Fruit fly (Drosophila melanogaster): ENCODE results near the gene Myb.
A peak's percentile ranks its signal among the peaks of the same experiment; 100 is the strongest.

Myb gene

DNA sequence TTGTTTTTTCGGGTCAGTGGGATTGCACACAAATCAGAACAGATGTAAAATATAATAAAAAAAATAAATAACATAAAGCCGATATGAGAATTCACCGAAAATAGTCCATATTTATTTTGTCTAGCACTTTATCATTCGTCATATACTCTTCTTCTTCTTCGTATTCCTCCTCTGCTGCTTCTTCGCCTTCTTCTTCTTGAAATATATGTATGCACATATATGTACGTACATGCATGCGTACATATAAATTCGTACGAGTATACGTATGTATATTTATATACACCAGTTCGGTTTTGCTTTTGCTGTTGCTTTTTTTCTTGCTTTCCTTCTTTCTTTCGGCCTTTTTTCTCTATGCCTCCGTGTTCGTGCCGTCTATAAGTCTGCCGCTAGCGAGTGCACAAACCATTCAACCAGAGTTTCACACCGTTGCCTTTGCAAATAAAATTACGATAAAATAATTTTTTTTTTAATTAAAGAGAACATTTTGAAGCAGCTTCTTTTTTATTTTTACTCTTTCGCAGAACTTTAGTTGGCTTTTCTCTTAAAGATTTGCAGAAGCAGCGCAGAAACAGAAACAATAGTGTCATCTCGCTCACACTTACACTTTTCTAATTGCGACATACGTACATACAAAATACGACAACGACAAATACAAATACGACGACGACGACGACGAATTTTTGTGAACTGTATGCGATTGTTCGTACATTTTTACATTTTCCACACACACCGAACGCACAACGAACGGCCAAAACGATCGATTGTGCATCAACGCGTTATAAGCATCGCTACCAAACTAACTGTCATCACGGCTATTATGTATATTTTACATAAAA lies 29.0 kb upstream of the Myb start (continued):
- TF ChIP-seq peb (GFP tag; IDR thresholded peaks at IDR 0.05) (no peak), CG12071 (GFP tag; optimal IDR thresholded peaks at IDR 0.05) (no peak), CG9797 (GFP tag; optimal IDR thresholded peaks at IDR 0.05) (no peak), hkb (optimal IDR thresholded peaks at IDR 0.05) (no peak), hkb (GFP tag; IDR thresholded peaks at IDR 0.05) (no peak), sim (GFP tag; IDR thresholded peaks at IDR 0.05) (no peak), tin (GFP tag; optimal IDR thresholded peaks at IDR 0.05) (no peak), ap (GFP tag; IDR thresholded peaks at IDR 0.05) (no peak), CG17612 (GFP tag; IDR thresholded peaks at IDR 0.05) (no peak), ara (GFP tag; IDR thresholded peaks at IDR 0.05) (no peak), CG32532 (GFP tag; IDR thresholded peaks at IDR 0.05) (no peak), YL-1 (GFP tag; optimal IDR thresholded peaks at IDR 0.05) (peak; percentile 84), CG1603 (tag; optimal IDR thresholded peaks at IDR 0.05) (no peak), chm (GFP tag; IDR thresholded peaks at IDR 0.05) (no peak), CG33557 (GFP tag; optimal IDR thresholded peaks at IDR 0.05) (peak; percentile 30), CG10565 (GFP tag; optimal IDR thresholded peaks at IDR 0.05) (no peak), salm (tag; optimal IDR thresholded peaks at IDR 0.05) (no peak), CG2199 (GFP tag; IDR thresholded peaks at IDR 0.05) (0 out of 3 replicates have a peak, but pooled peaks have one; percentile 62), knrl (GFP tag; IDR thresholded peaks at IDR 0.05; ENCODE audit: partially characterized antibody) (no peak), sna (GFP tag; IDR thresholded peaks at IDR 0.05; ENCODE audit: partially characterized antibody) (no peak), Hmx (GFP tag; optimal IDR thresholded peaks at IDR 0.05) (no peak), fru (optimal IDR thresholded peaks at IDR 0.05) (no peak), D19B (GFP tag; optimal IDR thresholded peaks at IDR 0.05) (no peak), klu (GFP tag; IDR thresholded peaks at IDR 0.05) (no peak), eve (GFP tag; optimal IDR thresholded peaks at IDR 0.05) (no peak), GATAe (GFP tag; conservative IDR thresholded peaks at IDR 0.05) (no peak), CG8359 (GFP tag; optimal IDR thresholded peaks at IDR 0.05; ENCODE audit: borderline replicate concordance) (no peak), bsh (GFP tag; optimal IDR thresholded peaks at IDR 0.05) (peak in 1 of 2 experiments; percentile 95), HmgZ (tag; optimal IDR thresholded peaks at IDR 0.05) (peak; percentile 50), Camta (GFP tag; optimal IDR thresholded peaks at IDR 0.05) (no peak), CG12659 (GFP tag; optimal IDR thresholded peaks at IDR 0.05) (no peak), Oaz (GFP tag; IDR thresholded peaks at IDR 0.05) (no peak), CG8281 (tag; optimal IDR thresholded peaks at IDR 0.05) (no peak), slp2 (GFP tag; optimal IDR thresholded peaks at IDR 0.05) (no peak), cg (GFP tag; optimal IDR thresholded peaks at IDR 0.05) (peak; percentile 58), CG4617 (GFP tag; optimal IDR thresholded peaks at IDR 0.05; ENCODE audit: borderline replicate concordance) (no peak), pita (GFP tag; optimal IDR thresholded peaks at IDR 0.05) (peak; percentile 79), CG12236 (GFP tag; optimal IDR thresholded peaks at IDR 0.05) (no peak), CG4820 (GFP tag; optimal IDR thresholded peaks at IDR 0.05) (no peak), CG16779 (GFP tag; IDR thresholded peaks at IDR 0.05) (no peak), CG30403 (GFP tag; optimal IDR thresholded peaks at IDR 0.05) (no peak), CG42726 (GFP tag; IDR thresholded peaks at IDR 0.05; ENCODE audit: partially characterized antibody) (no peak), pzg (GFP tag; optimal IDR thresholded peaks at IDR 0.05) (peak; percentile 29), CG17802 (tag; optimal IDR thresholded peaks at IDR 0.05) (no peak), CG14441 (GFP tag; IDR thresholded peaks at IDR 0.05) (no peak), CG12104 (GFP tag; optimal IDR thresholded peaks at IDR 0.05) (no peak), Sox100B (GFP tag; optimal IDR thresholded peaks at IDR 0.05) (no peak), sr (GFP tag; IDR thresholded peaks at IDR 0.05) (no peak), p53 (GFP tag; optimal IDR thresholded peaks at IDR 0.05) (no peak), esg (GFP tag; conservative IDR thresholded peaks at IDR 0.05) (no peak), tx (GFP tag; optimal IDR thresholded peaks at IDR 0.05) (no peak)
